Fruit fly (Drosophila melanogaster) whole organism, prepupa: ENCODE measurements around the gene CG33170.

Experiments
- CG11762 ChIP-seq: fragments of 200-800 bp; sonication (Bioruptor generic); optimal IDR thresholded peaks from 3 replicates; lab custom pipeline; 2016; ENCODE audit warnings: missing biosample characterization, missing genetic modification characterization; ENCODE audit not compliant: insufficient read depth
- CG11902 ChIP-seq: fragments of 200-800 bp; sonication (Bioruptor generic); optimal IDR thresholded peaks from 3 replicates; lab custom pipeline; 2016; ENCODE audit warnings: missing biosample characterization, missing genetic modification characterization
- CG31627 ChIP-seq: fragments of 200-800 bp; sonication (Bioruptor generic); optimal IDR thresholded peaks from 3 replicates; lab custom pipeline; 2016; ENCODE audit warnings: missing biosample characterization, missing genetic modification characterization
- CG34406 ChIP-seq: fragments of 200-800 bp; sonication (Bioruptor generic); optimal IDR thresholded peaks from 3 replicates; lab custom pipeline; 2016; ENCODE audit warnings: missing biosample characterization, missing genetic modification characterization
- CG3919 ChIP-seq: fragments of 200-800 bp; sonication (Bioruptor generic); optimal IDR thresholded peaks from 3 replicates; lab custom pipeline; 2016; ENCODE audit warnings: missing biosample characterization, missing genetic modification characterization
- CG6276 ChIP-seq: fragments of 200-800 bp; sonication (Bioruptor generic); optimal IDR thresholded peaks from 2 replicates; lab custom pipeline; 2017; ENCODE audit warnings: missing biosample characterization, mild to moderate bottlenecking, missing genetic modification characterization
- CG7368 ChIP-seq: fragments of 200-800 bp; sonication (Bioruptor generic); optimal IDR thresholded peaks from 3 replicates; lab custom pipeline; 2016; ENCODE audit warnings: missing biosample characterization, missing genetic modification characterization
- CG8119 ChIP-seq: fragments of 200-800 bp; sonication (Bioruptor generic); IDR thresholded peaks from 3 replicates; pipeline ENCODE4 v1.3.6; 2022; ENCODE audit warnings: missing biosample characterization, missing genetic modification characterization
- CG8319 ChIP-seq: fragments of 200-800 bp; sonication (Bioruptor generic); optimal IDR thresholded peaks from 3 replicates; lab custom pipeline; 2016; ENCODE audit warnings: missing biosample characterization, missing genetic modification characterization
- CG8632 ChIP-seq: fragments of 200-800 bp; sonication (Bioruptor generic); optimal IDR thresholded peaks from 3 replicates; lab custom pipeline; 2016; ENCODE audit warnings: missing biosample characterization, missing genetic modification characterization
- CG9139 ChIP-seq: fragments of 200-800 bp; sonication (Bioruptor generic); optimal IDR thresholded peaks from 3 replicates; lab custom pipeline; 2017; ENCODE audit warnings: missing biosample characterization, mild to moderate bottlenecking, missing genetic modification characterization
- Eip75B ChIP-seq: fragments of 200-800 bp; sonication (Bioruptor generic); optimal IDR thresholded peaks from 3 replicates; lab custom pipeline; 2016; ENCODE audit warnings: missing biosample characterization, missing genetic modification characterization
- Eip78C ChIP-seq: fragments of 200-800 bp; sonication (Bioruptor generic); peaks from one replicate; lab custom pipeline; 2016; ENCODE audit warnings: missing biosample characterization, missing genetic modification characterization
- Eip93F ChIP-seq: fragments of 200-800 bp; sonication (Bioruptor generic); optimal IDR thresholded peaks from 2 replicates; lab custom pipeline; 2016; ENCODE audit warnings: missing biosample characterization, mild to moderate bottlenecking, missing genetic modification characterization
- Ets21C ChIP-seq: fragments of 200-800 bp; sonication (Bioruptor generic); optimal IDR thresholded peaks from 3 replicates; lab custom pipeline; 2016; ENCODE audit warnings: missing biosample characterization, missing genetic modification characterization
- Ets96B ChIP-seq: fragments of 200-800 bp; optimal IDR thresholded peaks from 2 replicates; lab custom pipeline; 2019; ENCODE audit warnings: missing biosample characterization, mild to moderate bottlenecking, missing genetic modification characterization, moderate library complexity
- Hr38 ChIP-seq: sonication (Bioruptor generic); optimal IDR thresholded peaks from 2 replicates; lab custom pipeline; 2016; ENCODE audit warnings: missing biosample characterization, missing genetic modification characterization
- Lpt ChIP-seq: fragments of 200-800 bp; sonication (Bioruptor generic); optimal IDR thresholded peaks from 3 replicates; lab custom pipeline; 2016; ENCODE audit warnings: missing biosample characterization, missing genetic modification characterization
- Met ChIP-seq: fragments of 200-800 bp; sonication (Bioruptor generic); optimal IDR thresholded peaks from 3 replicates; lab custom pipeline; 2016; ENCODE audit warnings: missing biosample characterization, missing genetic modification characterization
- Sox15 ChIP-seq: fragments of 200-800 bp; sonication (Bioruptor generic); optimal IDR thresholded peaks from 3 replicates; lab custom pipeline; 2016; ENCODE audit warnings: missing biosample characterization, missing genetic modification characterization
- acj6 ChIP-seq: fragments of 200-800 bp; sonication (Bioruptor generic); optimal IDR thresholded peaks from 3 replicates; lab custom pipeline; 2016; ENCODE audit warnings: missing biosample characterization, missing genetic modification characterization
- cyc ChIP-seq: fragments of 200-800 bp; sonication (Bioruptor generic); optimal IDR thresholded peaks from 3 replicates; lab custom pipeline; 2016; ENCODE audit warnings: missing biosample characterization, missing genetic modification characterization
- dac ChIP-seq: fragments of 200-800 bp; sonication (Bioruptor generic); optimal IDR thresholded peaks from 2 replicates; lab custom pipeline; 2017; ENCODE audit warnings: missing biosample characterization, mild to moderate bottlenecking, missing genetic modification characterization
- dsx ChIP-seq: fragments of 200-800 bp; optimal IDR thresholded peaks from 3 replicates; lab custom pipeline; 2019; ENCODE audit warnings: missing biosample characterization, mild to moderate bottlenecking, missing genetic modification characterization, moderate library complexity; ENCODE audit not compliant: poor library complexity, severe bottlenecking
- esn ChIP-seq: fragments of 200-800 bp; sonication (Bioruptor generic); optimal IDR thresholded peaks from 2 replicates; lab custom pipeline; 2016; ENCODE audit warnings: missing biosample characterization, mild to moderate bottlenecking, missing genetic modification characterization, moderate library complexity
- fd59A ChIP-seq: fragments of 200-800 bp; sonication (Bioruptor generic); optimal IDR thresholded peaks from 2 replicates; lab custom pipeline; 2017; ENCODE audit warnings: missing biosample characterization, mild to moderate bottlenecking, missing genetic modification characterization, missing genetic modification reagents
- fkh ChIP-seq: fragments of 200-800 bp; sonication (Bioruptor generic); optimal IDR thresholded peaks from 3 replicates; lab custom pipeline; 2017; ENCODE audit warnings: missing biosample characterization, mild to moderate bottlenecking, missing genetic modification characterization, moderate library complexity
- net ChIP-seq: fragments of 200-800 bp; sonication (Bioruptor generic); optimal IDR thresholded peaks from 3 replicates; lab custom pipeline; 2016; ENCODE audit warnings: missing biosample characterization, missing genetic modification characterization
- salr ChIP-seq, 2 experiments: fragments of 200-800 bp; sonication (Bioruptor generic); optimal IDR thresholded peaks; 3 replicates each; lab custom pipeline; 2016 to 2018; ENCODE audit warnings: missing biosample characterization in 2 of 2, missing genetic modification characterization in 2 of 2, mild to moderate bottlenecking in 1 of 2
- spab ChIP-seq: fragments of 200-800 bp; sonication (Bioruptor generic); optimal IDR thresholded peaks from 2 replicates; lab custom pipeline; 2017; ENCODE audit warnings: missing biosample characterization, mild to moderate bottlenecking, missing genetic modification characterization, missing genetic modification reagents
- ss ChIP-seq, 2 experiments: fragments of 200-800 bp; sonication (Bioruptor generic); optimal IDR thresholded peaks; 2 replicates in 1 of 2; 3 replicates in 1 of 2; lab custom pipeline; 2017 to 2018; ENCODE audit warnings: mild to moderate bottlenecking in 2 of 2, missing biosample characterization in 2 of 2, missing genetic modification characterization in 2 of 2, moderate library complexity in 1 of 2
- svp ChIP-seq: fragments of 200-800 bp; sonication (Bioruptor generic); peaks from one replicate; lab custom pipeline; 2016; ENCODE audit warnings: missing biosample characterization, missing genetic modification characterization
- topi ChIP-seq: fragments of 200-800 bp; sonication (Bioruptor generic); optimal IDR thresholded peaks from 3 replicates; lab custom pipeline; 2016; ENCODE audit warnings: missing biosample characterization, missing genetic modification characterization
- vri ChIP-seq: fragments of 200-800 bp; sonication (Bioruptor generic); optimal IDR thresholded peaks from 3 replicates; lab custom pipeline; 2016; ENCODE audit warnings: missing biosample characterization, mild to moderate bottlenecking, missing genetic modification characterization

Gene CG33170

dm6 chr3L:22883649-22884048 is 19.2 kb downstream of the CG33170 start (continued):
- TF ChIP-seq CG9139 (GFP tag; lab: Kevin White, UChicago) = no peak
- TF ChIP-seq Eip93F = no peak
- no peak for TF ChIP-seq cyc (GFP tag; lab: Kevin White, UChicago)
- TF ChIP-seq esn (GFP tag; lab: Kevin White, UChicago) = no peak
- no peak for TF ChIP-seq fd59A (GFP tag; lab: Kevin White, UChicago)
- peak; percentile 2 for TF ChIP-seq CG6276 (GFP tag; lab: Kevin White, UChicago)
- no peak for TF ChIP-seq topi
- no peak for TF ChIP-seq CG31627 (GFP tag; lab: Kevin White, UChicago)
- TF ChIP-seq CG11902 (GFP tag; lab: Kevin White, UChicago) = no peak
- no peak for TF ChIP-seq spab
- TF ChIP-seq Ets96B = no peak
- TF ChIP-seq ss (GFP tag; optimal IDR thresholded peaks at IDR 0.05; lab: Kevin White, UChicago) = no peak
- TF ChIP-seq Eip78C (GFP tag; lab: Kevin White, UChicago) = peak; percentile 53
- TF ChIP-seq salr (GFP tag; optimal IDR thresholded peaks at IDR 0.05; lab: Kevin White, UChicago) = no peak
- no peak for TF ChIP-seq Ets21C
- no peak for TF ChIP-seq CG8319
- TF ChIP-seq Eip75B = no peak
- no peak for TF ChIP-seq CG7368
- 0 out of 3 replicates have a peak, but pooled peaks have one; percentile 39 for TF ChIP-seq CG8119 (GFP tag; lab: Robert Waterston, UW)
- TF ChIP-seq net (GFP tag; lab: Kevin White, UChicago) = no peak
- TF ChIP-seq Met (GFP tag; lab: Kevin White, UChicago) = no peak
- TF ChIP-seq Lpt (GFP tag; lab: Kevin White, UChicago) = no peak
- no peak for TF ChIP-seq Hr38 (GFP tag; lab: Kevin White, UChicago)

dm6 chr3L:22884481-22884880 is 20.1 kb downstream of the CG33170 start:
- TF ChIP-seq CG8632 (GFP tag; lab: Kevin White, UChicago) (no peak), svp (peak; percentile 60)

dm6 chr3L:22885843-22886242 is 21.4 kb downstream of the CG33170 start:
- TF ChIP-seq svp (peak; percentile 49), vri (GFP tag; lab: Kevin White, UChicago) (no peak)
- TF ChIP-seq, all 60 proteins: peak for 1

- no peak for TF ChIP-seq Sox15 (GFP tag; lab: Kevin White, UChicago)
- TF ChIP-seq CG34406 (GFP tag; lab: Kevin White, UChicago) = no peak
- no peak for TF ChIP-seq CG7368
- TF ChIP-seq vri (GFP tag; lab: Kevin White, UChicago) = peak; percentile 73
- no peak for TF ChIP-seq CG11762
- peak; percentile 70 for TF ChIP-seq svp
- TF ChIP-seq ss (GFP tag; optimal IDR thresholded peaks at IDR 0.05; lab: Kevin White, UChicago) = no peak
- TF ChIP-seq fd59A (GFP tag; lab: Kevin White, UChicago) = no peak
- TF ChIP-seq dsx (GFP tag; lab: Kevin White, UChicago) = peak; percentile 26
- TF ChIP-seq Eip93F = peak; percentile 53
- no peak for TF ChIP-seq acj6 (GFP tag; lab: Kevin White, UChicago)
Measured at dm6 chr3L:22886939-22887338, 22.5 kb downstream of the CG33170 start.

- TF ChIP-seq Eip78C (GFP tag; lab: Kevin White, UChicago) (peak; percentile 9), net (GFP tag; lab: Kevin White, UChicago) (no peak), dac (GFP tag; lab: Kevin White, UChicago) (no peak), CG3919 (GFP tag; lab: Kevin White, UChicago) (no peak), esn (GFP tag; lab: Kevin White, UChicago) (no peak), fkh (GFP tag; lab: Kevin White, UChicago) (peak; percentile 62)
Measured at dm6 chr3L:22887677-22888076, 23.3 kb downstream of the CG33170 start.
